Fruit fly (Drosophila melanogaster): ENCODE results near the gene CG31741.

- no peak for TF ChIP-seq Pif1B (GFP tag; optimal IDR thresholded peaks at IDR 0.05)
- TF ChIP-seq Pif1A (GFP tag; optimal IDR thresholded peaks at IDR 0.05), result no peak
- no peak for TF ChIP-seq CG14655 (GFP tag; optimal IDR thresholded peaks at IDR 0.05)
- no peak for TF ChIP-seq CG13204 (GFP tag; optimal IDR thresholded peaks at IDR 0.05)
- no peak for TF ChIP-seq Ets98B (GFP tag; IDR thresholded peaks at IDR 0.05)
- no peak for TF ChIP-seq EcR (GFP tag; optimal IDR thresholded peaks at IDR 0.05)
- TF ChIP-seq CG9948 (tag; optimal IDR thresholded peaks at IDR 0.05), result no peak
- TF ChIP-seq CG17806 (tag; optimal IDR thresholded peaks at IDR 0.05), result no peak
- no peak for TF ChIP-seq rn (GFP tag; IDR thresholded peaks at IDR 0.05)
- no peak for TF ChIP-seq gl (tag; optimal IDR thresholded peaks at IDR 0.05)
- no peak for TF ChIP-seq CG8159 (tag; optimal IDR thresholded peaks at IDR 0.05)
- no peak for TF ChIP-seq CG15710 (tag; optimal IDR thresholded peaks at IDR 0.05)
- TF ChIP-seq D1 (tag; optimal IDR thresholded peaks at IDR 0.05), result no peak
Observed at dm6 chr2L:18115104-18115503, 31.0 kb downstream of the CG31741 start.

Data from whole organism, pupa.